Fruit fly (Drosophila melanogaster): ENCODE data around the gene CG12301.

dm6 chr3L:15604979-15605378 is 24.4 kb downstream of the CG12301 start:
- TF ChIP-seq dsx (GFP tag; optimal IDR thresholded peaks at IDR 0.05; ENCODE audit: poor library complexity, severe bottlenecking) (no peak), OdsH (GFP tag; optimal IDR thresholded peaks at IDR 0.05) (no peak), vri (GFP tag; optimal IDR thresholded peaks at IDR 0.05) (no peak), Sox15 (GFP tag; optimal IDR thresholded peaks at IDR 0.05) (no peak), CG4318 (GFP tag; optimal IDR thresholded peaks at IDR 0.05) (no peak), CG16779 (tag; optimal IDR thresholded peaks at IDR 0.05) (no peak), topi (GFP tag; optimal IDR thresholded peaks at IDR 0.05) (no peak), CG1621 (tag; optimal IDR thresholded peaks at IDR 0.05) (no peak), CG11902 (GFP tag; optimal IDR thresholded peaks at IDR 0.05) (no peak), CG8119 (GFP tag; IDR thresholded peaks at IDR 0.05) (no peak), Ets96B (tag; optimal IDR thresholded peaks at IDR 0.05) (no peak), Eip75B (GFP tag; optimal IDR thresholded peaks at IDR 0.05) (no peak), CG3919 (GFP tag; optimal IDR thresholded peaks at IDR 0.05) (no peak), spab (GFP tag; optimal IDR thresholded peaks at IDR 0.05) (no peak)

All from whole organism, prepupa.